Fruit fly (Drosophila melanogaster) whole organism, wandering third instar larva: Measurements from ENCODE around the gene Calr.

Source experiments
- Dfd ChIP-seq: fragments of >200 bp; optimal IDR thresholded peaks from 2 replicates; lab custom pipeline; 2017; ENCODE audit warnings: missing biosample characterization, missing genetic modification characterization
- jim ChIP-seq: fragments of 175-275, 200-325 bp; sonication (Bioruptor generic); optimal IDR thresholded peaks from 2 replicates; lab custom pipeline; 2016; ENCODE audit warnings: missing biosample characterization, mild to moderate bottlenecking, missing genetic modification characterization
- sage ChIP-seq: fragments of 200-800 bp; sonication (Bioruptor generic); optimal IDR thresholded peaks from 2 replicates; lab custom pipeline; 2016; ENCODE audit warnings: missing biosample characterization, mild to moderate bottlenecking, missing genetic modification characterization

DNA sequence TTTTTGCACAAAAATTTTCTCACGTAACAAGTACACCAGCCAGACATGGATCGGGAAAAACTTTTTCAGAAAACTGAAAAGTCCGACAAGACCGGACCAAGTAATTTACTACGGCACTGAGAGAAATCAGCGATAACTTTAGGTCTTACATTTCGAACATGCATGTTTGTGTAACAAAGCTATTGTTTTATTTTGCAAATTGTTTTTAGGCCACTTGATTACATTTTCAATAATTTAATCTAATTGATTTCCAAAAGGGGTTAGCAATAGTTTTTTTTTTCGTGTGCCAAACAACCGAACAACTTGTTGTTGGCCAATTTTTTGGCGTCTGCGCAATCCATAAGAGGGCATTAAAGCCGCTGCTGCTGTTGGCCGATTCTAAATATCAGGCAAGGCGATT, 17.5 kb downstream of the Calr start:
- TF ChIP-seq jim (GFP tag; lab: Kevin White, UChicago), result no peak
- peak; percentile 65 for TF ChIP-seq sage (GFP tag; lab: Kevin White, UChicago)
- no peak for TF ChIP-seq Dfd (GFP tag; lab: Kevin White, UChicago)
